Worm (Caenorhabditis elegans) whole organism, midembryonic: ENCODE measurements around the gene ugt-48.

Source experiments
- T22C8.4 ChIP-seq: fragments of 200-800 bp; sonication (Bioruptor generic); IDR thresholded peaks from 2 replicates; pipeline ENCODE4 v1.3.6; 2022; ENCODE audit warnings: missing genetic modification characterization, missing compliant biosample characterization
- cog-1 ChIP-seq: sonication (generic microtip); optimal IDR thresholded peaks from 2 replicates; lab custom pipeline; 2016; ENCODE audit warnings: missing genetic modification characterization, missing compliant biosample characterization
- flt-1 ChIP-seq: fragments of 200-800 bp; sonication (Bioruptor generic); IDR thresholded peaks from 2 replicates; pipeline ENCODE4 v1.3.6; 2022; ENCODE audit warnings: missing genetic modification characterization, missing compliant biosample characterization
- klf-2 ChIP-seq: fragments of 200-800 bp; sonication (Bioruptor generic); conservative IDR thresholded peaks from 2 replicates; pipeline ENCODE4 v1.3.6; 2022; ENCODE audit warnings: missing genetic modification reagents, missing genetic modification characterization, missing compliant biosample characterization
- med-1 ChIP-seq: sonication (generic microtip); optimal IDR thresholded peaks from 2 replicates; lab custom pipeline; 2017; ENCODE audit warnings: missing genetic modification characterization, mild to moderate bottlenecking, missing compliant biosample characterization, antibody characterized with exemption, missing genetic modification reagents; ENCODE audit not compliant: insufficient read depth
- ref-1 ChIP-seq: fragments of 200-800 bp; sonication (Bioruptor generic); conservative IDR thresholded peaks from 2 replicates; pipeline ENCODE4 v1.3.6; 2022; ENCODE audit warnings: missing genetic modification reagents, missing genetic modification characterization, missing compliant biosample characterization
- tab-1 ChIP-seq: fragments of 200-800 bp; sonication (Bioruptor generic); IDR thresholded peaks from 2 replicates; pipeline ENCODE4 v1.3.6; 2022; ENCODE audit warnings: missing genetic modification characterization, missing compliant biosample characterization
- ztf-23 ChIP-seq: fragments of 200-800 bp; sonication (Bioruptor generic); IDR thresholded peaks from 2 replicates; pipeline ENCODE4 v1.3.6; 2022; ENCODE audit warnings: missing genetic modification reagents, missing genetic modification characterization, missing compliant biosample characterization

- TF ChIP-seq tab-1 (no peak), flt-1 (GFP tag; lab: Robert Waterston, UW) (no peak), ztf-23 (GFP tag; lab: Robert Waterston, UW) (no peak), klf-2 (no peak), ref-1 (GFP tag; lab: Robert Waterston, UW) (no peak), med-1 (no peak), T22C8.4 (GFP tag; lab: Robert Waterston, UW) (no peak), cog-1 (tag; lab: Kevin White, UChicago) (no peak)
Measured at ce11 chrV:5527694-5528093, 20.2 kb downstream of the ugt-48 start.
